Worm (Caenorhabditis elegans) whole organism, late embryonic: ENCODE results near the gene cal-1.

ENCODE experiments used
- C08G9.2 ChIP-seq: sonication (generic microtip); optimal IDR thresholded peaks from 2 replicates; lab custom pipeline; 2016; ENCODE audit warnings: mild to moderate bottlenecking, missing genetic modification characterization, moderate library complexity, missing compliant biosample characterization
- C38D4.7 ChIP-seq: fragments of 200-800 bp; sonication (Bioruptor generic); optimal IDR thresholded peaks from 2 replicates; lab custom pipeline; 2018; ENCODE audit warnings: mild to moderate bottlenecking, missing genetic modification characterization, moderate library complexity, missing compliant biosample characterization
- F13H6.1 ChIP-seq: sonication (generic microtip); optimal IDR thresholded peaks from 2 replicates; lab custom pipeline; 2016; ENCODE audit warnings: missing genetic modification characterization, missing compliant biosample characterization
- K02D7.2 ChIP-seq: sonication (generic microtip); optimal IDR thresholded peaks from 2 replicates; lab custom pipeline; 2017; ENCODE audit warnings: mild to moderate bottlenecking, missing genetic modification characterization, missing compliant biosample characterization
- K09A11.1 ChIP-seq: sonication (generic microtip); optimal IDR thresholded peaks from 2 replicates; lab custom pipeline; 2017; ENCODE audit warnings: antibody characterized with exemption, mild to moderate bottlenecking, missing genetic modification characterization, missing compliant biosample characterization; ENCODE audit not compliant: insufficient read depth
- ceh-14 ChIP-seq: sonication (generic microtip); optimal IDR thresholded peaks from 2 replicates; lab custom pipeline; 2016; ENCODE audit warnings: missing genotype, missing genetic modification characterization, missing compliant biosample characterization
- ceh-18 ChIP-seq: sonication (generic microtip); optimal IDR thresholded peaks from 2 replicates; lab custom pipeline; 2016; ENCODE audit warnings: missing genetic modification characterization, missing compliant biosample characterization
- ceh-2 ChIP-seq: sonication (generic microtip); optimal IDR thresholded peaks from 2 replicates; lab custom pipeline; 2016; ENCODE audit warnings: missing genotype, missing genetic modification characterization, missing compliant biosample characterization
- ceh-34 ChIP-seq: sonication (generic microtip); optimal IDR thresholded peaks from 2 replicates; lab custom pipeline; 2016; ENCODE audit warnings: mild to moderate bottlenecking, missing genetic modification characterization, missing compliant biosample characterization
- ceh-45 ChIP-seq: fragments of 200-800 bp; sonication (Bioruptor generic); IDR thresholded peaks from 2 replicates; pipeline ENCODE4 v1.3.6; 2022; ENCODE audit warnings: missing genetic modification reagents, missing genetic modification characterization, missing compliant biosample characterization
- dmd-4 ChIP-seq: sonication (generic microtip); optimal IDR thresholded peaks from 2 replicates; lab custom pipeline; 2016; ENCODE audit warnings: borderline replicate concordance, missing genetic modification characterization, missing compliant biosample characterization
- dve-1 ChIP-seq: sonication (generic microtip); optimal IDR thresholded peaks from 2 replicates; lab custom pipeline; 2017; ENCODE audit warnings: antibody characterized with exemption, mild to moderate bottlenecking, missing genetic modification characterization, missing compliant biosample characterization
- elt-4 ChIP-seq: sonication (generic microtip); optimal IDR thresholded peaks from 2 replicates; lab custom pipeline; 2016; ENCODE audit warnings: missing genetic modification characterization, missing compliant biosample characterization
- ets-4 ChIP-seq: sonication (generic microtip); optimal IDR thresholded peaks from 2 replicates; lab custom pipeline; 2016; ENCODE audit warnings: missing genetic modification characterization, missing compliant biosample characterization
- eyg-1 ChIP-seq: sonication (generic microtip); optimal IDR thresholded peaks from 2 replicates; lab custom pipeline; 2016; ENCODE audit warnings: missing genotype, missing genetic modification characterization, missing compliant biosample characterization
- hlh-15 ChIP-seq: sonication (generic microtip); optimal IDR thresholded peaks from 2 replicates; lab custom pipeline; 2016; ENCODE audit warnings: missing genetic modification characterization, missing compliant biosample characterization
- hlh-6 ChIP-seq: sonication (generic microtip); optimal IDR thresholded peaks from 2 replicates; lab custom pipeline; 2016; ENCODE audit warnings: missing genotype, missing genetic modification characterization, missing compliant biosample characterization
- hlh-8 ChIP-seq: sonication (generic microtip); optimal IDR thresholded peaks from 2 replicates; lab custom pipeline; 2016; ENCODE audit warnings: missing genotype, missing genetic modification characterization, missing compliant biosample characterization
- lim-6 ChIP-seq: sonication (generic microtip); optimal IDR thresholded peaks from 2 replicates; lab custom pipeline; 2016; ENCODE audit warnings: missing genetic modification characterization, missing compliant biosample characterization
- lin-11 ChIP-seq: fragments of 200-800 bp; sonication (Bioruptor generic); optimal IDR thresholded peaks from 2 replicates; lab custom pipeline; 2018; ENCODE audit warnings: mild to moderate bottlenecking, missing genetic modification characterization, missing compliant biosample characterization
- mec-3 ChIP-seq: sonication (generic microtip); optimal IDR thresholded peaks from 2 replicates; lab custom pipeline; 2016; ENCODE audit warnings: borderline replicate concordance, missing genetic modification characterization, missing compliant biosample characterization
- nhr-11 ChIP-seq: fragments of 150-350 bp; optimal IDR thresholded peaks from 2 replicates; lab custom pipeline; 2014; ENCODE audit warnings: missing biosample characterization, missing genetic modification characterization
- npax-4 ChIP-seq: sonication (generic microtip); optimal IDR thresholded peaks from 2 replicates; lab custom pipeline; 2016; ENCODE audit warnings: missing genetic modification characterization, missing compliant biosample characterization
- pag-3 ChIP-seq: sonication (generic microtip); optimal IDR thresholded peaks from 2 replicates; lab custom pipeline; 2016; ENCODE audit warnings: missing compliant biosample characterization, missing genetic modification characterization, borderline replicate concordance
- pha-2 ChIP-seq: sonication (generic microtip); optimal IDR thresholded peaks from 2 replicates; lab custom pipeline; 2017; ENCODE audit warnings: mild to moderate bottlenecking, missing genetic modification characterization, missing compliant biosample characterization
- pha-4 ChIP-seq: fragments of 150-350 bp; optimal IDR thresholded peaks from 2 replicates; lab custom pipeline; 2018; ENCODE audit warnings: missing biosample characterization, missing genetic modification reagents, missing genetic modification characterization
- pqm-1 ChIP-seq: sonication (generic microtip); optimal IDR thresholded peaks from 2 replicates; lab custom pipeline; 2016; ENCODE audit warnings: missing genetic modification characterization, missing compliant biosample characterization
- pros-1 ChIP-seq: fragments of 150-350 bp; optimal IDR thresholded peaks from 2 replicates; lab custom pipeline; 2014; ENCODE audit warnings: missing biosample characterization, missing genetic modification reagents, missing genetic modification characterization
- ref-2 ChIP-seq: sonication (generic microtip); optimal IDR thresholded peaks from 2 replicates; lab custom pipeline; 2016; ENCODE audit warnings: missing genetic modification characterization, missing compliant biosample characterization
- sdc-2 ChIP-seq: sonication (generic microtip); optimal IDR thresholded peaks from 2 replicates; lab custom pipeline; 2016; ENCODE audit warnings: missing genotype, missing genetic modification characterization, missing compliant biosample characterization
- syd-9 ChIP-seq: sonication (generic microtip); optimal IDR thresholded peaks from 2 replicates; lab custom pipeline; 2016; ENCODE audit warnings: mild to moderate bottlenecking, missing genetic modification characterization, moderate library complexity, missing compliant biosample characterization
- tbx-7 ChIP-seq: sonication (generic microtip); optimal IDR thresholded peaks from 2 replicates; lab custom pipeline; 2016; ENCODE audit warnings: missing genotype, missing genetic modification characterization, missing compliant biosample characterization
- unc-3 ChIP-seq, 2 experiments: fragments of 200-800 bp in 1 of 2; sonication (Bioruptor generic) in 1 of 2; sonication (generic microtip) in 1 of 2; conservative IDR thresholded peaks in 1 of 2; optimal IDR thresholded peaks in 1 of 2; 2 replicates each; pipeline versions ENCODE4 v1.3.6 to Lab custom; 2016 to 2022; ENCODE audit warnings: missing compliant biosample characterization in 2 of 2, missing genetic modification characterization in 2 of 2, missing genetic modification reagents in 1 of 2
- unc-42 ChIP-seq: sonication (generic microtip); optimal IDR thresholded peaks from 2 replicates; lab custom pipeline; 2016; ENCODE audit warnings: missing genotype, missing genetic modification characterization, missing compliant biosample characterization
- unc-55 ChIP-seq: sonication (generic microtip); optimal IDR thresholded peaks from 2 replicates; lab custom pipeline; 2017; ENCODE audit warnings: missing biosample characterization, missing genetic modification reagents, missing genetic modification characterization
- unc-86 ChIP-seq: sonication (generic microtip); optimal IDR thresholded peaks from 2 replicates; lab custom pipeline; 2016; ENCODE audit warnings: missing genetic modification characterization, missing compliant biosample characterization
- zip-5 ChIP-seq: sonication (generic microtip); optimal IDR thresholded peaks from 2 replicates; lab custom pipeline; 2016; ENCODE audit warnings: missing genetic modification characterization, missing compliant biosample characterization

Gene cal-1

DNA sequence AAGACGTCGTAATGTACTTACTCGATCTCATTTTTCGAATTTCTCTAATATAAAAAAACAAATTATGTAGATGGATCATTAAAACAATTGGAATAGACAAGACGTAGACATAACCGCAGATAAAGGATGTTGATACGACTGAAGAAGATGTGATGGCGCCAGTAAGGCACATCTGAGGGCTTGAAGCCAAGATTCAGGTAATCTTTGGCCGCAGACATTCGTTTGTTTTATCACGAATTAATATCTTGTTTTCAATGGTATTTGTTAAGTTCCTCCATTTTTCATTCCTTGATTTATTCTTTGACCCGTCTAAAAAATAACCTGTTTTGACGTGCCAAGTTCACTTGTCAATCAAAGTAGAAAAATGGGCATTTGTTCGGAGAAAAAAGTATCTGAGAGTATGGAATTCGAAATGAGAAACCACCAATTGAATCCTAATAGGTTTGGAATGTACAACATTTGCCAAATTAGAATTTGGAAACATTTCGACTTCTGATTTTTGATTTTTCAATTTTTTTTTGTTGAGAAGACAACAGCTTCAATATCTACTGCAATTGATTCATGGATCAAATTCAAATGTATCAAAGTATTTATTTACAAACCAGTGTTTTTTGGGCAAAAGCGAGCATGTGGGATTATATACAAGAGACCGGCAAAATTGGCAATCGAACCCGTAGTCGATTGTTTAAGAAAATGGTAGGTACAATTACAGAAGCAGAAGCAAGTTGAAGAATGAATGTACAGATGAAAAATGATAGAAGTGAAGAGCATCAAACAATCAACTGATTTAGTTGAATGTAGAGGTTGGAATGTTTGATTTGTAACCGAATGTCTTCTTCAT is 34.8 kb upstream of the cal-1 start:
- TF ChIP-seq hlh-15 (tag; lab: Kevin White, UChicago) (no peak), sdc-2 (tag; lab: Kevin White, UChicago) (no peak), syd-9 (tag; lab: Kevin White, UChicago) (no peak), elt-4 (tag; lab: Kevin White, UChicago) (no peak), unc-3 (GFP tag; conservative IDR thresholded peaks at IDR 0.05; lab: Robert Waterston, UW) (no peak), unc-3 (tag; optimal IDR thresholded peaks at IDR 0.05; lab: Kevin White, UChicago) (no peak), ceh-2 (no peak), eyg-1 (no peak), K02D7.2 (tag; lab: Kevin White, UChicago) (no peak), zip-5 (tag; lab: Kevin White, UChicago) (no peak), nhr-11 (tag; lab: Kevin White, UChicago) (no peak), hlh-8 (tag; lab: Kevin White, UChicago) (no peak), pqm-1 (no peak), ets-4 (no peak), unc-86 (tag; lab: Kevin White, UChicago) (no peak), mec-3 (tag; lab: Kevin White, UChicago) (no peak), unc-42 (tag; lab: Kevin White, UChicago) (no peak)

DNA sequence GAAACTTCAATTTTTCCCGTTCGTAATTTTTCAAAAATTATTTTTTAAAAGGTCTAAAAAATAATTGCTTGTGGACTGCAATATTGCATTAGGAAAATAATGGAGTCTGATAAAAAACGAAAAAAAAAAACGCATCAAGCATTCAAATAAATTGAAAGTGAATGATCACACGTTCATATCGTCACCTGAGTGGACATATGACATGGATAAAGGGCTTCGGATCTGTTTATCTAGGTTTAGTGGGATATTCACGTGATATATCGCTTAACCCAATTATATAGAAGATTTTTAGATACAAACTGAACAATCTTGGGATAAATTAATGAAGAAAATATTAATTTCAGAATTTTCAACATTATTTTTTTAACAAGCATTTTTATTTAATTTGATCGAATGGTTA is 33.7 kb upstream of the cal-1 start:
- TF ChIP-seq dve-1 (tag; lab: Kevin White, UChicago) (peak; percentile 10), eyg-1 (no peak)
- TF ChIP-seq, all 69 proteins: peak for 1

DNA sequence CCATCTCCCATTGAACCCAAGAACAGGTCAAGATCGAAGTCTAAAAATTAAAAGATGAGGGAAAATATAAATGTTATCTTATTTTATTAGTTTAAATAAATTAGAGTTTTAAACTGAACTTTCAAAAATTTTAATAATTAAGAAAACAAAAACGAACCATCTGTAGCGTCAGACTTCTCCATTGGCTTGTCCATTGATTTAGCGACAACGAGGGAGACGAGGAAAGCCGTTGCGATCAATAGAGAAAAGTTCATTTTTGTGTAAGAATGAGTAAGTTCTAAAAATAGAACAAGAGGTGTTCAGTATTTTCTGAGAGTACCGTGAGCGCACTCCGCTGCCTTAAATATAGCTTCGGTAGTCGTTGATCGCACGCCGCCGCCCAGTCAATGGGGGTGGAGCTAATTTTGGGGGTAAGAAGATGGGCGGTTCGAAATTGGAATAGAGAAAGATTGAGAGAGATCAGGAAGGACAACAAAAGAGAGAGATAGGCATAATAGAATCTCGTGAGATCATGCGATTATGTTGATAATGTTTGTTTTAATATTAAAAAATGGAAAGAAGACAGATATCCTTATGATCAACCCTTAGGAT is 33.1 kb upstream of the cal-1 start, which contains the start of gene F45D3.3:
F45D3.3 (minus strand) TSS at position 350 of the 591 bp plus-strand sequence.
- no peak for TF ChIP-seq dmd-4 (tag; lab: Kevin White, UChicago)
- no peak for TF ChIP-seq sdc-2 (tag; lab: Kevin White, UChicago)
- TF ChIP-seq ceh-18: no peak
- no peak for TF ChIP-seq K09A11.1 (tag; lab: Kevin White, UChicago)
- no peak for TF ChIP-seq C38D4.7 (GFP tag; lab: Kevin White, UChicago)
- TF ChIP-seq hlh-6 (tag; lab: Kevin White, UChicago): no peak
- no peak for TF ChIP-seq C08G9.2 (tag; lab: Kevin White, UChicago)
- no peak for TF ChIP-seq ceh-14 (tag; lab: Kevin White, UChicago)
- no peak for TF ChIP-seq npax-4 (tag; lab: Kevin White, UChicago)
- no peak for TF ChIP-seq pha-4 (tag; lab: Kevin White, UChicago)
- TF ChIP-seq ceh-34 (tag; lab: Kevin White, UChicago): no peak
- TF ChIP-seq pqm-1: no peak
- no peak for TF ChIP-seq unc-86 (tag; lab: Kevin White, UChicago)
- TF ChIP-seq pha-2 (tag; lab: Kevin White, UChicago): no peak
- TF ChIP-seq lim-6: no peak
- TF ChIP-seq pag-3 (tag; lab: Kevin White, UChicago): no peak
- no peak for TF ChIP-seq ceh-45
- no peak for TF ChIP-seq unc-55
- no peak for TF ChIP-seq mec-3 (tag; lab: Kevin White, UChicago)

DNA sequence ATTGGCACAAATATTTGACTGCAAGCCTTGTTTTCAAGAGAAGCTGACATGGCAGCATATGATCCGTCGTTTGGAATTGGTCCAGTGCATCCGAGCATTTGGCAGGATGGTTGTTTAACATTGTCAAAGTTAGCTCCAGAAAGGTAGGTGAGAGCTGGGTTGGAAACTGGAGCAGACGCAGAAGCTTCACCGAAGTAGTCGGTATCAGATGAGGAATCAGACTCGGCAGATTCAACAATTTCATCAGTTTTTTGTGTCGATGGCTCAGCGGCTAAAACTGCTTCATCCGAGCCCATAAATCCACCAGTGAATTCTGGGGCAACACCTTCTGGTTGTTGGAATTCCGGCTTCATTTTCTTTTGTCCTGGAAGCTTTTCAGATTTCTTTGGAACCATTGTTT is 32.6 kb upstream of the cal-1 start:
- TF ChIP-seq F13H6.1 (tag; lab: Kevin White, UChicago) (no peak), npax-4 (tag; lab: Kevin White, UChicago) (no peak), ceh-14 (tag; lab: Kevin White, UChicago) (no peak), unc-3 (GFP tag; conservative IDR thresholded peaks at IDR 0.05; lab: Robert Waterston, UW) (no peak), unc-3 (tag; optimal IDR thresholded peaks at IDR 0.05; lab: Kevin White, UChicago) (no peak), ceh-18 (no peak), tbx-7 (no peak), K09A11.1 (tag; lab: Kevin White, UChicago) (no peak), K02D7.2 (tag; lab: Kevin White, UChicago) (no peak), pros-1 (no peak), lin-11 (tag; lab: Kevin White, UChicago) (no peak), dve-1 (tag; lab: Kevin White, UChicago) (no peak), ref-2 (tag; lab: Kevin White, UChicago) (no peak)
- TF ChIP-seq, all 69 proteins: peak for 0
